Worm (Caenorhabditis elegans) whole organism, late embryonic: ENCODE results near the gene perm-5.

Experiments used
- elt-4 ChIP-seq: sonication (generic microtip); optimal IDR thresholded peaks from 2 replicates; lab custom pipeline; 2016; ENCODE audit warnings: missing genetic modification characterization, missing compliant biosample characterization
- fkh-10 ChIP-seq: fragments of 150-350 bp; optimal IDR thresholded peaks from 2 replicates; lab custom pipeline; 2014; ENCODE audit warnings: missing biosample characterization, missing genetic modification reagents, missing genetic modification characterization
- hlh-15 ChIP-seq: sonication (generic microtip); optimal IDR thresholded peaks from 2 replicates; lab custom pipeline; 2016; ENCODE audit warnings: missing genetic modification characterization, missing compliant biosample characterization
- hlh-6 ChIP-seq: sonication (generic microtip); optimal IDR thresholded peaks from 2 replicates; lab custom pipeline; 2016; ENCODE audit warnings: missing genotype, missing genetic modification characterization, missing compliant biosample characterization
- hlh-8 ChIP-seq: sonication (generic microtip); optimal IDR thresholded peaks from 2 replicates; lab custom pipeline; 2016; ENCODE audit warnings: missing genotype, missing genetic modification characterization, missing compliant biosample characterization
- lim-6 ChIP-seq: sonication (generic microtip); optimal IDR thresholded peaks from 2 replicates; lab custom pipeline; 2016; ENCODE audit warnings: missing genetic modification characterization, missing compliant biosample characterization
- pqm-1 ChIP-seq: sonication (generic microtip); optimal IDR thresholded peaks from 2 replicates; lab custom pipeline; 2016; ENCODE audit warnings: missing genetic modification characterization, missing compliant biosample characterization
- pros-1 ChIP-seq: fragments of 150-350 bp; optimal IDR thresholded peaks from 2 replicates; lab custom pipeline; 2014; ENCODE audit warnings: missing biosample characterization, missing genetic modification reagents, missing genetic modification characterization
- ref-2 ChIP-seq: sonication (generic microtip); optimal IDR thresholded peaks from 2 replicates; lab custom pipeline; 2016; ENCODE audit warnings: missing genetic modification characterization, missing compliant biosample characterization
- tbx-7 ChIP-seq: sonication (generic microtip); optimal IDR thresholded peaks from 2 replicates; lab custom pipeline; 2016; ENCODE audit warnings: missing genotype, missing genetic modification characterization, missing compliant biosample characterization

- TF ChIP-seq tbx-7 (no peak), hlh-6 (tag; lab: Kevin White, UChicago) (no peak), lim-6 (no peak), pqm-1 (no peak), fkh-10 (no peak), ref-2 (tag; lab: Kevin White, UChicago) (no peak), hlh-8 (tag; lab: Kevin White, UChicago) (no peak), hlh-15 (no peak), elt-4 (no peak), pros-1 (tag; lab: Kevin White, UChicago) (no peak)
Observed at ce11 chrIV:5660239-5660638, 43.0 kb downstream of the perm-5 start, which contains the start of gene skn-1.
